Fruit fly (Drosophila melanogaster): ENCODE measurements around the gene TfIIB.

Gene TfIIB

DNA sequence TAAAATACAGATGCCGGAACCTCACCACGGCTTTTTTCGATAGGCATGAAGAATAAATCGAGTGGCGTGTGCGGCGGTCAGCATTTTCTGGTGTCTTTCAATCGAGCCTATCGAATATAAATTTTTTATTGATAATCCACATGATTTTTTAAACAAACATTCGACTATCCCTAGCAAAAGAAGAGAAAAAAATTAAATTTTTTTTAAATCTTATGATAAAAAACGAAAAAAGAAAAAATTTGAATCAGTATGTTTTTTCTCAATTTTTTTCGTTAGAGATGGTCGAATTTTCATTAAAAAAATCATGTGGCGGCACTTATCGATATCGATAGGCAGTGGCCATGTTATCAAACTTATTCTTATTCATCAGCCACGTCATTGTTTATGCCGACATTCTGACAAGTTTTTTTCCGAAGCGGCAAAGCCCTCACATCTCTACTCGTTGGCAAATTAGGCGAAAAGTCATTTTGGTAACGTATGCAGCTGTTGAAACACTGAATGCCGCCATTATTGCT lies 4.5 kb upstream of the TfIIB start, which contains the start of the genes SmB and KdelR (continued):
- TF ChIP-seq nau (GFP tag; optimal IDR thresholded peaks at IDR 0.05): no peak
- TF ChIP-seq Camta (GFP tag; optimal IDR thresholded peaks at IDR 0.05): no peak
- peak; percentile 61 for TF ChIP-seq lilli (GFP tag; optimal IDR thresholded peaks at IDR 0.05)
- TF ChIP-seq kah (GFP tag; optimal IDR thresholded peaks at IDR 0.05): no peak
- no peak for TF ChIP-seq CG4360 (GFP tag; IDR thresholded peaks at IDR 0.05)
- no peak for TF ChIP-seq CG14050 (GFP tag; IDR thresholded peaks at IDR 0.05)
- no peak for TF ChIP-seq Gsc (GFP tag; IDR thresholded peaks at IDR 0.05)
- no peak for TF ChIP-seq CG30431 (GFP tag; optimal IDR thresholded peaks at IDR 0.05)
- no peak for TF ChIP-seq CG11504 (tag; optimal IDR thresholded peaks at IDR 0.05)
- TF ChIP-seq CG11247 (GFP tag; IDR thresholded peaks at IDR 0.05): no peak
- TF ChIP-seq CG15696 (tag; optimal IDR thresholded peaks at IDR 0.05): no peak
- no peak for TF ChIP-seq CG17802 (tag; optimal IDR thresholded peaks at IDR 0.05)
- peak; percentile 21 for TF ChIP-seq CG8388 (GFP tag; optimal IDR thresholded peaks at IDR 0.05)
- TF ChIP-seq BEAF-32 (GFP tag; optimal IDR thresholded peaks at IDR 0.05): peak; percentile 69
- no peak for TF ChIP-seq seq (GFP tag; IDR thresholded peaks at IDR 0.05)
- no peak for TF ChIP-seq CG6175 (GFP tag; IDR thresholded peaks at IDR 0.05)
- TF ChIP-seq zen (tag; optimal IDR thresholded peaks at IDR 0.05): peak; percentile 11
- TF ChIP-seq CG9817 (tag; optimal IDR thresholded peaks at IDR 0.05): no peak
- TF ChIP-seq E2f2 (GFP tag; IDR thresholded peaks at IDR 0.05): peak; percentile 68; the same call in 1 of the 2 replicates
- peak; percentile 55 for TF ChIP-seq Dp (GFP tag; optimal IDR thresholded peaks at IDR 0.05)
- no peak for TF ChIP-seq emc (GFP tag; optimal IDR thresholded peaks at IDR 0.05)
- no peak for TF ChIP-seq CG16779 (GFP tag; IDR thresholded peaks at IDR 0.05)
- TF ChIP-seq lola (GFP tag; optimal IDR thresholded peaks at IDR 0.05): peak in 1 of 3 experiments; percentile 19
- TF ChIP-seq Oli (tag; optimal IDR thresholded peaks at IDR 0.05): no peak
- TF ChIP-seq D19A (tag; optimal IDR thresholded peaks at IDR 0.05): no peak
- no peak for TF ChIP-seq Blimp-1 (GFP tag; optimal IDR thresholded peaks at IDR 0.05)
- no peak for TF ChIP-seq CG17568 (GFP tag; optimal IDR thresholded peaks at IDR 0.05)
- no peak for TF ChIP-seq CG18619 (GFP tag; optimal IDR thresholded peaks at IDR 0.05)
- no peak for TF ChIP-seq CG7839 (tag; optimal IDR thresholded peaks at IDR 0.05)
- no peak; the same call in 1 of the 2 replicates for TF ChIP-seq Xrp1 (GFP tag; IDR thresholded peaks at IDR 0.05)
- TF ChIP-seq mld (GFP tag; IDR thresholded peaks at IDR 0.05; ENCODE audit: partially characterized antibody): peak; percentile 76; the same call in 2 of the 3 replicates
- no peak for TF ChIP-seq CG9437 (GFP tag; optimal IDR thresholded peaks at IDR 0.05)
- peak; percentile 17 for TF ChIP-seq CG13296 (GFP tag; optimal IDR thresholded peaks at IDR 0.05)
- no peak for TF ChIP-seq D (optimal IDR thresholded peaks at IDR 0.05)
- TF ChIP-seq D (GFP tag; optimal IDR thresholded peaks at IDR 0.05): no peak
- TF ChIP-seq pan (optimal IDR thresholded peaks at IDR 0.05): no peak
- no peak for TF ChIP-seq pan (GFP tag; optimal IDR thresholded peaks at IDR 0.05 in 1 of 2, IDR thresholded peaks at IDR 0.05 in 1 of 2)
- peak; percentile 94 for TF ChIP-seq CG2116 (GFP tag; optimal IDR thresholded peaks at IDR 0.05)
- no peak for TF ChIP-seq Mes4 (GFP tag; optimal IDR thresholded peaks at IDR 0.05)
- no peak for TF ChIP-seq dimm (GFP tag; IDR thresholded peaks at IDR 0.05)
- TF ChIP-seq Hmx (GFP tag; optimal IDR thresholded peaks at IDR 0.05): no peak
- no peak for TF ChIP-seq CG16815 (GFP tag; optimal IDR thresholded peaks at IDR 0.05)
- TF ChIP-seq cato (GFP tag; optimal IDR thresholded peaks at IDR 0.05; ENCODE audit: borderline replicate concordance): no peak
- TF ChIP-seq Ets65A (GFP tag): no peak
- TF ChIP-seq maf-S (GFP tag; optimal IDR thresholded peaks at IDR 0.05): no peak
- TF ChIP-seq NC2α (GFP tag; optimal IDR thresholded peaks at IDR 0.05): no peak
- no peak for TF ChIP-seq CG6854 (GFP tag; optimal IDR thresholded peaks at IDR 0.05)
- no peak for TF ChIP-seq CG13894 (tag; optimal IDR thresholded peaks at IDR 0.05)
- TF ChIP-seq gfzf (GFP tag; optimal IDR thresholded peaks at IDR 0.05): peak; percentile 61
- no peak for TF ChIP-seq CG1233 (GFP tag; optimal IDR thresholded peaks at IDR 0.05)
- TF ChIP-seq inv (GFP tag; IDR thresholded peaks at IDR 0.05; ENCODE audit: partially characterized antibody): peak; percentile 65; the same call in 1 of the 2 replicates
